Worm (Caenorhabditis elegans) whole organism, L4/young adult: Measurements from ENCODE around the gene cdk-11.2.

Source experiments
- W03F9.2 ChIP-seq: fragments of 150-350 bp; optimal IDR thresholded peaks from 2 replicates; lab custom pipeline; 2014; ENCODE audit warnings: missing biosample characterization, missing genetic modification characterization
- dao-5 ChIP-seq: sonication (generic microtip); optimal IDR thresholded peaks from 2 replicates; lab custom pipeline; 2016; ENCODE audit warnings: missing genotype, missing genetic modification characterization, moderate library complexity, missing compliant biosample characterization
- him-1 ChIP-seq: sonication (generic microtip); optimal IDR thresholded peaks from 2 replicates; lab custom pipeline; 2016; ENCODE audit warnings: missing genotype, missing genetic modification reagents, missing genetic modification characterization, missing compliant biosample characterization

Gene cdk-11.2

ce11 chrX:10386408-10386807 lies 33.2 kb downstream of the cdk-11.2 start, which contains the start of gene dyf-6:
TSS of gene dyf-6 (minus strand) at chrX:10386508.
- TF ChIP-seq W03F9.2 (tag; lab: Kevin White, UChicago) (no peak), dao-5 (tag; lab: Kevin White, UChicago) (no peak), him-1 (tag; lab: Kevin White, UChicago) (no peak)

ce11 chrX:10386001-10386400 lies 33.6 kb downstream of the cdk-11.2 start:
- TF ChIP-seq dao-5 (tag; lab: Kevin White, UChicago) (no peak), W03F9.2 (tag; lab: Kevin White, UChicago) (no peak), him-1 (tag; lab: Kevin White, UChicago) (no peak)

ce11 chrX:10379678-10380077 lies 39.9 kb downstream of the cdk-11.2 start, which contains the start of gene rme-4:
TSS of gene rme-4 (minus strand) at chrX:10379845.
- TF ChIP-seq him-1 (tag; lab: Kevin White, UChicago) (no peak), W03F9.2 (tag; lab: Kevin White, UChicago) (no peak), dao-5 (tag; lab: Kevin White, UChicago) (no peak)

ce11 chrX:10377663-10378062 lies 41.9 kb downstream of the cdk-11.2 start:
- TF ChIP-seq him-1 (tag; lab: Kevin White, UChicago) (peak; percentile 28), W03F9.2 (tag; lab: Kevin White, UChicago) (peak; percentile 81), dao-5 (tag; lab: Kevin White, UChicago) (no peak)

- TF ChIP-seq dao-5 (tag; lab: Kevin White, UChicago) (no peak), him-1 (tag; lab: Kevin White, UChicago) (no peak), W03F9.2 (tag; lab: Kevin White, UChicago) (no peak)
Measured at ce11 chrX:10376989-10377388, 42.6 kb downstream of the cdk-11.2 start.

- TF ChIP-seq dao-5 (tag; lab: Kevin White, UChicago) (no peak), W03F9.2 (tag; lab: Kevin White, UChicago) (no peak), him-1 (tag; lab: Kevin White, UChicago) (no peak)
Measured at ce11 chrX:10373581-10373980, 46.0 kb downstream of the cdk-11.2 start.

- TF ChIP-seq dao-5 (tag; lab: Kevin White, UChicago) (no peak), W03F9.2 (tag; lab: Kevin White, UChicago) (no peak), him-1 (tag; lab: Kevin White, UChicago) (no peak)
Measured at ce11 chrX:10372556-10372955, 47.0 kb downstream of the cdk-11.2 start, which contains the start of gene Y49A10A.2. TSS of gene Y49A10A.2 (minus strand) at chrX:10372664.
